Worm (Caenorhabditis elegans): ENCODE data around the gene F43C1.5.
A peak's percentile ranks its signal among the peaks of the same experiment; 100 is the strongest.

Gene F43C1.5

DNA sequence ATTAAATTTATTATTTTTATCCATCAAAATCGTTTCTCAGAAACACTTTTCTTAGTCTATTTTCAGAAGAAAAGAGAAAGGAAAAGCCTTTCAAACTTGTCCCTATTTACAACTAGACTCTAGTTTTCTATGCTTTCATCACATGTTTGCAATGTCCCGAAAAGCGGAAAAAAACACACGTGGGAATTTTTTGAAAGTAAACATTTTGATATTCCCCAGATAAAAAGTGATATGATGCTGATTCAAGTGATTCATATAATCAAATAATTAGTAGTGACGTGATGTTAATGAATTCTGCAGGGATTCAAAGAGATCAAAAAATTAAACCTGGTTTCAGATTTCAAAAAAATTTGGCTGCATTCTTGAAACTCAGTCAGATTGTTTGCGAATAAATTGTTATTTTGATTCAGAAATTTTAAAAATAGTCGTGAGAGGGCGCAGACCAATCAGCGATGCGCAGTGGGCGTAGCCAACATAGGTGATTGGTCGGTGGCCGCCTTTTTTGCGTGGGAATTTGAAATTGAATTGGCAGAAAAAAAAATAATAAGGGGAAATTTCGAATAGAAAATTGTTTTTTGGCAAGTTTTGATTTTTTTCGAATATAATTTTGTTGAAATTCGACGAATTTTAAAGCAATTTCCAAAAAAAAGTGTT lies 5.8 kb downstream of the F43C1.5 start:
- TF ChIP-seq nhr-28 (tag; optimal IDR thresholded peaks at IDR 0.05) (no peak), nfya-1 (tag; optimal IDR thresholded peaks at IDR 0.05; ENCODE audit: insufficient read depth) (peak; percentile 80)

DNA sequence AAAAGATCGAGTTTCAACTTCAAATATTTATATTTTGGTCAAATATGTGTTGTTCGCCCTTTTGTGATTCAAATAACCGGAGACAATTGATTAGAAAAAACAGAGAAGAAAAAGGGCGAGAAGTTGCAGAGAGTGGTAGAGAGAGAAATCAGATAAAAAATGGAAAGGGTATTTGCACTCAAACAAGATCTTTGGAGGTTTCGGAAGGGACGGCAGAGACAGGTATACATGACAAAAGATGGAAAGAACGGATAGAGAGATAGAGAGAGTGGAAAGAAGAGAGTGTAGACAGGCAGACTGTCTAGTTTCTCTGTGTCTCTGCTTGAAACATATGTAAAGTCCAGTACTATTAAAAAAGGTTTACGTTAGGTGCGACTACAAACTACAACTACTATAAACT lies 7.2 kb downstream of the F43C1.5 start:
- TF ChIP-seq nhr-12 (tag; optimal IDR thresholded peaks at IDR 0.05) (no peak), nhr-23 (tag; optimal IDR thresholded peaks at IDR 0.05) (peak; percentile 47), nfya-1 (tag; optimal IDR thresholded peaks at IDR 0.05; ENCODE audit: insufficient read depth) (peak; percentile 20), ama-1 (optimal IDR thresholded peaks at IDR 0.05) (peak; percentile 4), hmg-11 (tag; optimal IDR thresholded peaks at IDR 0.05) (peak; percentile 59), ceh-9 (tag; optimal IDR thresholded peaks at IDR 0.05) (no peak), elt-1 (tag; optimal IDR thresholded peaks at IDR 0.05) (peak; percentile 84), jun-1 (tag; optimal IDR thresholded peaks at IDR 0.05) (no peak), pha-4 (tag; optimal IDR thresholded peaks at IDR 0.05) (peak; percentile 37), ceh-82 (tag; optimal IDR thresholded peaks at IDR 0.05) (no peak), nhr-43 (tag; optimal IDR thresholded peaks at IDR 0.05; ENCODE audit: poor library complexity, severe bottlenecking) (peak; percentile 39), nhr-67 (tag; optimal IDR thresholded peaks at IDR 0.05) (no peak), elt-2 (tag; optimal IDR thresholded peaks at IDR 0.05) (no peak), nhr-25 (tag; optimal IDR thresholded peaks at IDR 0.05) (peak; percentile 81)

DNA sequence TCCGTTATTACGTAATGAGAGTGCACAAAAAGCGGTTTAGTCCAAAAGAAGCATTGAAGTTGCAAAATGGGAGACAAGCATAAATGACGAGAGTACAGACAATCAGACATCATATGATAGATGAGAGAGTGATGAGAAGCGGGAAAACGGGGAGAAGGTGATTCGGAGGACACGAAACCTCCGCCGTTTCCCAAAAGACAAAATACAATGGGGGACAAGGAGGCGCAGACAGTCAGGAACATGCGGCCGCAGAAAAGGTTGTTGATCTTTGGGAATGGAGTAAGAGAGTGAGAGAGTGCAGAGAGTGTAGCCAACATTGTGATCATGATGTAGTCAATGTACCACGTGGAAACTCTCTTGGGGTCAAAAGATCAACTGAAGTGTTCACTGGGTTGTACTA lies 8.7 kb downstream of the F43C1.5 start:
- TF ChIP-seq mml-1 (tag; optimal IDR thresholded peaks at IDR 0.05) (no peak), elt-3 (tag; optimal IDR thresholded peaks at IDR 0.05) (no peak), daf-12 (tag; optimal IDR thresholded peaks at IDR 0.05) (peak; percentile 28), ztf-11 (tag; optimal IDR thresholded peaks at IDR 0.05) (no peak), fos-1 (tag; optimal IDR thresholded peaks at IDR 0.05) (peak; percentile 81), nhr-28 (tag; optimal IDR thresholded peaks at IDR 0.05) (no peak), ceh-28 (tag; optimal IDR thresholded peaks at IDR 0.05) (peak; percentile 74), ama-1 (optimal IDR thresholded peaks at IDR 0.05) (no peak), nhr-237 (tag; optimal IDR thresholded peaks at IDR 0.05) (no peak), sea-2 (GFP tag; optimal IDR thresholded peaks at IDR 0.05) (peak; percentile 64), nhr-25 (tag; optimal IDR thresholded peaks at IDR 0.05) (peak; percentile 97), unc-62 (GFP tag; optimal IDR thresholded peaks at IDR 0.05) (peak; percentile 85), elt-2 (tag; optimal IDR thresholded peaks at IDR 0.05) (peak; percentile 89), egl-5 (tag; optimal IDR thresholded peaks at IDR 0.05) (peak; percentile 62), nhr-77 (tag; optimal IDR thresholded peaks at IDR 0.05) (peak; percentile 49), snpc-4 (tag; optimal IDR thresholded peaks at IDR 0.05) (peak; percentile 61), nhr-11 (tag; optimal IDR thresholded peaks at IDR 0.05) (peak; percentile 100), ZK546.5 (tag; optimal IDR thresholded peaks at IDR 0.05) (no peak), ztf-4 (tag; optimal IDR thresholded peaks at IDR 0.05) (peak; percentile 12), nhr-43 (tag; optimal IDR thresholded peaks at IDR 0.05; ENCODE audit: poor library complexity, severe bottlenecking) (peak; percentile 96), skn-1 (tag; optimal IDR thresholded peaks at IDR 0.05) (peak; percentile 55), hmg-11 (tag; optimal IDR thresholded peaks at IDR 0.05) (peak; percentile 82), tbx-2 (tag; optimal IDR thresholded peaks at IDR 0.05) (peak; percentile 76), nhr-67 (tag; optimal IDR thresholded peaks at IDR 0.05) (no peak), pha-4 (tag; optimal IDR thresholded peaks at IDR 0.05) (peak; percentile 99), eor-1 (tag; optimal IDR thresholded peaks at IDR 0.05) (no peak), unc-39 (tag; optimal IDR thresholded peaks at IDR 0.05) (no peak), lsy-12 (tag; optimal IDR thresholded peaks at IDR 0.05) (peak; percentile 97), nhr-23 (tag; optimal IDR thresholded peaks at IDR 0.05) (peak; percentile 94), jun-1 (tag; optimal IDR thresholded peaks at IDR 0.05) (peak; percentile 97), R02D3.7 (tag; optimal IDR thresholded peaks at IDR 0.05) (peak; percentile 69), ceh-9 (tag; optimal IDR thresholded peaks at IDR 0.05) (no peak), pqm-1 (tag; optimal IDR thresholded peaks at IDR 0.05) (peak; percentile 89), ceh-16 (tag; optimal IDR thresholded peaks at IDR 0.05) (no peak), elt-1 (tag; optimal IDR thresholded peaks at IDR 0.05) (peak; percentile 76), nhr-76 (tag; optimal IDR thresholded peaks at IDR 0.05) (no peak), lin-15B (tag; optimal IDR thresholded peaks at IDR 0.05) (peak; percentile 60), mdl-1 (tag; optimal IDR thresholded peaks at IDR 0.05) (peak; percentile 93), nfya-1 (tag; optimal IDR thresholded peaks at IDR 0.05; ENCODE audit: insufficient read depth) (peak; percentile 91), lin-39 (tag; optimal IDR thresholded peaks at IDR 0.05) (peak; percentile 89), zag-1 (tag; optimal IDR thresholded peaks at IDR 0.05) (no peak), aly-2 (tag; optimal IDR thresholded peaks at IDR 0.05) (no peak), fkh-10 (GFP tag; optimal IDR thresholded peaks at IDR 0.05) (peak; percentile 63), egl-27 (tag; optimal IDR thresholded peaks at IDR 0.05) (peak; percentile 76), nhr-12 (tag; optimal IDR thresholded peaks at IDR 0.05) (no peak), fkh-2 (tag; optimal IDR thresholded peaks at IDR 0.05) (no peak), ceh-82 (tag; optimal IDR thresholded peaks at IDR 0.05) (no peak)

Data from whole organism, L3 larva.